Worm (Caenorhabditis elegans): Measurements from ENCODE around the gene nspd-2.

ce11 chrIV:9852818-9853466 is 9.1 kb downstream of the nspd-2 start:
- TF ChIP-seq ama-1 (optimal IDR thresholded peaks at IDR 0.05): no peak
- no peak for TF ChIP-seq tbx-11 (GFP tag; IDR thresholded peaks at IDR 0.05)
- TF ChIP-seq ceh-36 (tag; optimal IDR thresholded peaks at IDR 0.05): no peak
- TF ChIP-seq sea-1 (GFP tag; conservative IDR thresholded peaks at IDR 0.05): no peak
